Worm (Caenorhabditis elegans): ENCODE results near the gene T28A11.18.
A peak's percentile ranks its signal among the peaks of the same experiment; 100 is the strongest.

The T28A11.18 gene

DNA sequence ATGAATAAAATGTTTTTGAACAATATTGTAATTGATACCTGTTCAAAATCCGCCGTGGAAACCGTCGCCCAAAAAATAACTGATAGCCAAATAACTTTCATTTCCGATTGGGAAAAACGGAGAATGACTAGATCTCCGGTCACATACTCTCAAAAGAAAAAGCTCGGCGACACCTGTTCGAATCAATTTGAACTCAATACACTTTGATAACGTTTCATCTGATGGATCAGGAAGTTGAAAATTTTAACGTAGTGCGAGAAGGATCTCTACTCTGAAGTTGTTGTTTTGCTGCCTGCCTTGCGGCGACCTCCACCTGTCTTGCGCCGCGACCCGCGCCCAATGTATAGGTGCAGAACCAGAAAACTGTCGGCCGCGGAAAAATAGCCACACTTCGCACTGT is 5.3 kb upstream of the T28A11.18 start, which contains the start of gene T28A11.20:
Gene T28A11.20 (minus strand): TSS at position 101 of the 400 bp plus-strand sequence.
- TF ChIP-seq hpl-2 (GFP tag; optimal IDR thresholded peaks at IDR 0.05) (no peak), dsc-1 (tag; optimal IDR thresholded peaks at IDR 0.05) (no peak), efl-1 (optimal IDR thresholded peaks at IDR 0.05) (no peak), efl-1 (GFP tag; optimal IDR thresholded peaks at IDR 0.05 in 1 of 2) (peak in 1 of 2 experiments; percentile 70)

DNA sequence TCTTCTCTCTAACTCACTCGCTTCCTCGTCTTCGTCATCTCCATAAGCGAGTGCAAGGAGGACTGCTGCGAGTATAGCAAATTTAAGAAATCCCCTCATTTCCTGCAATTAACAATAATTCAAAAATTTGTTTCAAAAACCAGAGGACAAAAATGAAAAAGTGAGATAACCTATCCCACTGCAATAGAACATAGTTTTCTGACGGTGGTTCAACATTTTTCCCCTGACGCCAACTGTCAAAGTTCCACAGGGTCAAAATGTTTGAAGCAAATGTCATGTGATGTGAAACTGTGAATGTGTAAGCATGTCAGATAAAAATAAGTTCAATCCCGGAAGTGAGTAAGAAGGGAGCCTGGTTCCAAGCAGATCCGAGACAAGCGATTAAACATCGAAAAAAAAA is 1.6 kb upstream of the T28A11.18 start, which contains the start of gene T28A11.19:
Gene T28A11.19 (minus strand): TSS at position 108 of the 400 bp plus-strand sequence.
- no peak for TF ChIP-seq elt-2 (tag; optimal IDR thresholded peaks at IDR 0.05)
- peak; percentile 16 for TF ChIP-seq rnt-1 (tag; optimal IDR thresholded peaks at IDR 0.05)

DNA sequence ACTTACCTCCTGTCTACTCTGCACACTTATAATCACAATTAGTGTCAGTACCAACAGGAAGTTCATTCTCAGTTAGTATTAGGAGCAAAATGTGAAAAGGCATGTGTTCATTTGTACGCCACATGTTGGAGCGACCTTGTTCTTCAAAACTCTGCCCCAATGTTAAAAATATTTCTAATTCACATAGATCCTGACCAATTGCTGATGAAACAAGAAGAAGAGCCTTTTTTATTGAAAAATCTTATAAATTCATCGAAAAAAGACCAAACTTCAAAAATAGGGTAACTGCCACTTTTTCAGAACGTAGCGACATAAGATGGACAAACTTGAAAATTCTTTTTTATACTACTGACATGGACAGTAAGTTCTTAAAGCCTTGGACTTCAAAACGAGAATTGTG is 1.7 kb downstream of the T28A11.18 start, which contains the start of gene T28A11.17:
Gene T28A11.17 (minus strand): TSS at position 101 of the 400 bp plus-strand sequence.
- TF ChIP-seq jun-1 (tag; optimal IDR thresholded peaks at IDR 0.05) = no peak
- no peak for TF ChIP-seq unc-62 (GFP tag; optimal IDR thresholded peaks at IDR 0.05)
- TF ChIP-seq unc-30 (tag; optimal IDR thresholded peaks at IDR 0.05) = no peak

DNA sequence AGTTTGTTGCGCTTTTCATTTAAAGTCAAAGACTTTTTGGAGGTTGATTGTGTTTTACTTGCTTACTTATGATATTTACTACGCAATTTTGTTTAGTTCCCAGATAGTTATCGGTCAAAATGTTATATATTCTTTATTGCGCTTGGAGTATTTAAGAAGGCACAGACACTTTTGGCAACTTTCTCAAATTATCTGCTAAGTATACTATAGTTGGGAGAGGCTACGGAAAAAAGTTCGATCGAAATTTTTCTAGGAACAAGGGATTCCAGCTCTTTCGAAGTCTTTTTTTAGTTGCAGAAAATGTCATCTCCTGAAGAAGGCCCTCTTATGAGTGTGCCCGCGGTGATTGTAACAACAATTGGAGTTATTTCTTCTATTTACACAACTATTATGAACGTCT is 7.8 kb downstream of the T28A11.18 start, which contains the start of gene srbc-5:
Gene srbc-5 (plus strand): TSS at position 301 of the 400 bp plus-strand sequence.
- TF ChIP-seq efl-3 (GFP tag; optimal IDR thresholded peaks at IDR 0.05) (no peak), lir-3 (tag; optimal IDR thresholded peaks at IDR 0.05; ENCODE audit: poor library complexity) (no peak), mef-2 (tag; optimal IDR thresholded peaks at IDR 0.05) (no peak), grh-1 (GFP tag; IDR thresholded peaks at IDR 0.05) (no peak), lin-15B (tag; optimal IDR thresholded peaks at IDR 0.05) (no peak), irx-1 (tag; optimal IDR thresholded peaks at IDR 0.05) (no peak), lin-35 (GFP tag; optimal IDR thresholded peaks at IDR 0.05) (no peak), ceh-8 (GFP tag; optimal IDR thresholded peaks at IDR 0.05) (no peak), ztf-11 (tag; optimal IDR thresholded peaks at IDR 0.05) (no peak), lin-39 (tag; optimal IDR thresholded peaks at IDR 0.05) (no peak), dpl-1 (GFP tag; optimal IDR thresholded peaks at IDR 0.05) (no peak), ceh-63 (GFP tag; optimal IDR thresholded peaks at IDR 0.05) (no peak), ztf-4 (tag; optimal IDR thresholded peaks at IDR 0.05) (no peak), jun-1 (tag; optimal IDR thresholded peaks at IDR 0.05) (no peak), unc-130 (tag; optimal IDR thresholded peaks at IDR 0.05) (no peak), pax-3 (tag; optimal IDR thresholded peaks at IDR 0.05) (no peak), hlh-17 (GFP tag; optimal IDR thresholded peaks at IDR 0.05; ENCODE audit: borderline replicate concordance) (no peak), nhr-71 (tag; optimal IDR thresholded peaks at IDR 0.05) (no peak)

DNA sequence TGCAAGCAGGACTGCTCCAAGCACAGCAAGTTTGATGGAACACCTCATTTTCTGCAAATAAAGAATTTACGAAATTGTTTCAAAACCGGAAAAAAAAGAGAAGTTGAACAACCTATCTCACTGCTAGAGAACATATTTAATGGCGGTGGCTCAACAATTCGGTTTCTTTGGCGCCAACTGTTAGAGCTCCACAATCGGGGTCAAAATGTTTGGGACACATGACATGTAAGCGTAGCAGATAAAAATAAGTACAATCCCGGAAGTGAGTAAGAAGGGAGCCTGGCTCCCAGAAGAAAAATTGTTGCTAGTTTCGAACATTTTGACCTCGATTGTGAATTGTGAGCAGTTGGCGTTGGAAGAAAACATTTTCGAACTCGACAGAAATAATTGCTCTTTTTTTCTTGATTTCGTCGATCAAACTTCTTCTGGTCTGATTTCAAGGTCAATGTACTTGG is 8.7 kb downstream of the T28A11.18 start, which contains the start of gene T28A11.16:
Gene T28A11.16 (minus strand): TSS at position 51 of the 455 bp plus-strand sequence.
- TF ChIP-seq lin-39 (tag; optimal IDR thresholded peaks at IDR 0.05) = peak; percentile 17
- TF ChIP-seq unc-30 (tag; optimal IDR thresholded peaks at IDR 0.05) = no peak
- TF ChIP-seq swsn-7 (tag; optimal IDR thresholded peaks at IDR 0.05) = no peak
- TF ChIP-seq nhr-19 (GFP tag; conservative IDR thresholded peaks at IDR 0.05) = 0 out of 2 replicates have a peak, but pooled peaks have one; percentile 19
- TF ChIP-seq nhr-47 (tag; optimal IDR thresholded peaks at IDR 0.05) = no peak
- TF ChIP-seq unc-62 (GFP tag; optimal IDR thresholded peaks at IDR 0.05) = no peak
- no peak for TF ChIP-seq C04F5.9 (tag; optimal IDR thresholded peaks at IDR 0.05)
- peak; percentile 72 for TF ChIP-seq rnt-1 (tag; optimal IDR thresholded peaks at IDR 0.05)
- TF ChIP-seq ets-5 (GFP tag; IDR thresholded peaks at IDR 0.05) = no peak
- no peak for TF ChIP-seq lin-15B (tag; optimal IDR thresholded peaks at IDR 0.05)
- no peak for TF ChIP-seq skn-1 (tag; optimal IDR thresholded peaks at IDR 0.05)
- TF ChIP-seq fos-1 (tag; optimal IDR thresholded peaks at IDR 0.05) = no peak
- no peak for TF ChIP-seq nhr-84 (tag; optimal IDR thresholded peaks at IDR 0.05)
- peak; percentile 37 for TF ChIP-seq mef-2 (tag; optimal IDR thresholded peaks at IDR 0.05)
- no peak for TF ChIP-seq snu-23 (GFP tag; optimal IDR thresholded peaks at IDR 0.05)
- no peak for TF ChIP-seq nhr-28 (tag; optimal IDR thresholded peaks at IDR 0.05)
